Worm (Caenorhabditis elegans) whole organism, midembryonic: ENCODE results near the gene F40F8.4.

Experiments used
- klf-2 ChIP-seq: fragments of 200-800 bp; sonication (Bioruptor generic); conservative IDR thresholded peaks from 2 replicates; pipeline ENCODE4 v1.3.6; 2022; ENCODE audit warnings: missing genetic modification reagents, missing genetic modification characterization, missing compliant biosample characterization
- tab-1 ChIP-seq: fragments of 200-800 bp; sonication (Bioruptor generic); IDR thresholded peaks from 2 replicates; pipeline ENCODE4 v1.3.6; 2022; ENCODE audit warnings: missing genetic modification characterization, missing compliant biosample characterization
- ztf-29 ChIP-seq: fragments of 200-800 bp; sonication (Bioruptor generic); IDR thresholded peaks from 2 replicates; pipeline ENCODE4 v1.3.6; 2022; ENCODE audit warnings: missing genetic modification reagents, missing genetic modification characterization, missing compliant biosample characterization

DNA sequence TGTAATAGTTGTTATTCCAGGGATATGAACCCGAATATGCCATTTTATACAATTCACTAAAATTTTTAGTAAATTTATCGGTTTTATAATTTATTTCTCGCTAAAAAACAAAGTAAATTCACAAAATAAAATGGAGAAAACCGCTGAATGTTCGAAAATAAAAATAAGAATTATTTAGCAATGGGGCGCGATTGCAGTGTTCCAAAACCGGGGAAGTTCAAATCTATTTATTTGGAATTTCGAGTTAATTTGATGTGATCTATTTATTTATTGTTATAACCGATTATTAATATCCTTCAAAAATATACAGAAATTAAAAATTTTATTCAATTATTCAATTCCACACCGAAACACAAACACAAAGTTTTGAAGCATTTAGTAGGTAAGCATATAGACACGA is 7.5 kb downstream of the F40F8.4 start, which contains the start of gene F40F8.11:
- TF ChIP-seq tab-1 (GFP tag; lab: Robert Waterston, UW) (no peak), klf-2 (GFP tag; lab: Robert Waterston, UW) (no peak), ztf-29 (GFP tag; lab: Robert Waterston, UW) (no peak)
